Worm (Caenorhabditis elegans): Measurements from ENCODE around the gene C01G5.5.

ce11 chrIV:6491915-6492314, 32.5 kb upstream of the C01G5.5 start:
- TF ChIP-seq ceh-24 (tag; optimal IDR thresholded peaks at IDR 0.05) (no peak), ets-4 (tag; optimal IDR thresholded peaks at IDR 0.05) (no peak)

Data from whole organism, late embryonic.